Worm (Caenorhabditis elegans): ENCODE results near the gene K09C6.9.

Gene K09C6.9

ce11 chrV:856549-856948 is 1.7 kb upstream of the K09C6.9 start, which contains the start of gene K09C6.2:
Gene K09C6.2, plus strand, starts transcription at chrV:856849.
- no peak for TF ChIP-seq set-16 (GFP tag; IDR thresholded peaks at IDR 0.05)

- TF ChIP-seq tra-1 (GFP tag; IDR thresholded peaks at IDR 0.05) (no peak), pha-4 (GFP tag; IDR thresholded peaks at IDR 0.05) (no peak), pha-4 (tag; optimal IDR thresholded peaks at IDR 0.05) (no peak), mdl-1 (tag; optimal IDR thresholded peaks at IDR 0.05) (no peak), ces-1 (GFP tag; optimal IDR thresholded peaks at IDR 0.05) (no peak), spr-3 (GFP tag; optimal IDR thresholded peaks at IDR 0.05) (no peak), lin-15B (tag; optimal IDR thresholded peaks at IDR 0.05) (no peak), dmd-6 (GFP tag; IDR thresholded peaks at IDR 0.05) (no peak), cey-2 (tag; optimal IDR thresholded peaks at IDR 0.05; ENCODE audit: borderline replicate concordance, insufficient read depth) (no peak), spr-1 (tag; optimal IDR thresholded peaks at IDR 0.05) (no peak), madf-9 (GFP tag; conservative IDR thresholded peaks at IDR 0.05) (no peak), vab-7 (GFP tag; IDR thresholded peaks at IDR 0.05) (no peak), mxl-3 (GFP tag; optimal IDR thresholded peaks at IDR 0.05) (no peak), ceh-44 (GFP tag; IDR thresholded peaks at IDR 0.05) (no peak), tag-97 (GFP tag; IDR thresholded peaks at IDR 0.05) (no peak), daf-8 (GFP tag; IDR thresholded peaks at IDR 0.05) (no peak), unc-62 (GFP tag; optimal IDR thresholded peaks at IDR 0.05 in 1 of 2) (no peak), unc-62 (tag; optimal IDR thresholded peaks at IDR 0.05) (no peak)
Observed at ce11 chrV:852184-852583, 2.7 kb downstream of the K09C6.9 start, which contains the start of gene K09C6.3. Gene K09C6.3, plus strand, starts transcription at chrV:852484.

- TF ChIP-seq hif-1 (tag; optimal IDR thresholded peaks at IDR 0.05) (no peak), egl-43 (GFP tag; IDR thresholded peaks at IDR 0.05) (no peak), T26A8.4 (GFP tag; IDR thresholded peaks at IDR 0.05) (no peak), egl-27 (tag; optimal IDR thresholded peaks at IDR 0.05) (no peak), php-3 (GFP tag; IDR thresholded peaks at IDR 0.05) (no peak), F49E8.2 (tag; optimal IDR thresholded peaks at IDR 0.05; ENCODE audit: borderline replicate concordance) (no peak), dve-1 (tag; optimal IDR thresholded peaks at IDR 0.05; ENCODE audit: insufficient read depth) (no peak), set-16 (GFP tag; IDR thresholded peaks at IDR 0.05) (no peak), vab-7 (GFP tag; IDR thresholded peaks at IDR 0.05) (no peak), jun-1 (tag; optimal IDR thresholded peaks at IDR 0.05) (no peak)
Observed at ce11 chrV:849512-849911, 5.4 kb downstream of the K09C6.9 start, which contains the start of gene srbc-12. Gene srbc-12, plus strand, starts transcription at chrV:849812.

- TF ChIP-seq Y75B8A.6 (GFP tag; IDR thresholded peaks at IDR 0.05): no peak
- TF ChIP-seq ZK337.2 (GFP tag; IDR thresholded peaks at IDR 0.05): no peak
- no peak for TF ChIP-seq dve-1 (tag; optimal IDR thresholded peaks at IDR 0.05; ENCODE audit: insufficient read depth)
- TF ChIP-seq Y105C5A.15 (GFP tag; IDR thresholded peaks at IDR 0.05): no peak
- no peak for TF ChIP-seq zip-11 (GFP tag; IDR thresholded peaks at IDR 0.05)
- no peak for TF ChIP-seq egl-43 (GFP tag; IDR thresholded peaks at IDR 0.05)
- TF ChIP-seq cey-2 (tag; optimal IDR thresholded peaks at IDR 0.05; ENCODE audit: borderline replicate concordance, insufficient read depth): no peak
- no peak for TF ChIP-seq tra-1 (GFP tag; IDR thresholded peaks at IDR 0.05)
- TF ChIP-seq snpc-4 (tag; optimal IDR thresholded peaks at IDR 0.05): no peak
- no peak for TF ChIP-seq nhr-10 (tag; optimal IDR thresholded peaks at IDR 0.05)
- no peak for TF ChIP-seq ceh-44 (GFP tag; IDR thresholded peaks at IDR 0.05)
- no peak for TF ChIP-seq dmd-9 (GFP tag; IDR thresholded peaks at IDR 0.05)
- no peak for TF ChIP-seq ceh-32 (tag; optimal IDR thresholded peaks at IDR 0.05; ENCODE audit: poor library complexity)
- TF ChIP-seq fos-1 (tag; optimal IDR thresholded peaks at IDR 0.05): no peak
- TF ChIP-seq fkh-10 (GFP tag; optimal IDR thresholded peaks at IDR 0.05): no peak
- no peak for TF ChIP-seq arid-1 (GFP tag; conservative IDR thresholded peaks at IDR 0.05)
- no peak for TF ChIP-seq sdz-12 (GFP tag; optimal IDR thresholded peaks at IDR 0.05)
Observed at ce11 chrV:849042-849441, 5.8 kb downstream of the K09C6.9 start.

All from whole organism, L4 larva.